Fruit fly (Drosophila melanogaster): ENCODE results near the gene Cpr64Ac.

The Cpr64Ac gene

dm6 chr3L:4259102-4259558 is 46.4 kb upstream of the Cpr64Ac start, which contains the start of the genes CG15011 and CG1309 (continued):
- TF ChIP-seq Side (GFP tag; optimal IDR thresholded peaks at IDR 0.05) (peak; percentile 80), CG3726 (GFP tag; IDR thresholded peaks at IDR 0.05) (peak; percentile 64; the same call in 2 of the 3 replicates), CG17802 (tag; optimal IDR thresholded peaks at IDR 0.05) (peak; percentile 37), croc (GFP tag; conservative IDR thresholded peaks at IDR 0.05) (peak; percentile 59), dimm (GFP tag; IDR thresholded peaks at IDR 0.05) (no peak), ab (GFP tag; optimal IDR thresholded peaks at IDR 0.05) (peak; percentile 42), ham (GFP tag; IDR thresholded peaks at IDR 0.05) (0 out of 2 replicates have a peak, but pooled peaks have one; percentile 35), D (optimal IDR thresholded peaks at IDR 0.05) (no peak), D (GFP tag; optimal IDR thresholded peaks at IDR 0.05) (peak; percentile 66), nau (GFP tag; optimal IDR thresholded peaks at IDR 0.05) (no peak), CG14050 (GFP tag; IDR thresholded peaks at IDR 0.05) (peak; percentile 62), Ravus (GFP tag; IDR thresholded peaks at IDR 0.05) (no peak), CG13894 (tag; optimal IDR thresholded peaks at IDR 0.05) (peak; percentile 82), seq (GFP tag; IDR thresholded peaks at IDR 0.05) (peak; percentile 67), CG4282 (GFP tag; optimal IDR thresholded peaks at IDR 0.05) (no peak), Elba2 (GFP tag; optimal IDR thresholded peaks at IDR 0.05) (peak; percentile 96), ro (GFP tag; IDR thresholded peaks at IDR 0.05) (no peak), pb (GFP tag; optimal IDR thresholded peaks at IDR 0.05) (peak; percentile 82), gfzf (GFP tag; optimal IDR thresholded peaks at IDR 0.05) (peak; percentile 23), chif (GFP tag; optimal IDR thresholded peaks at IDR 0.05) (peak; percentile 79 to 90), CG31441 (GFP tag; IDR thresholded peaks at IDR 0.05) (peak; percentile 76), inv (GFP tag; IDR thresholded peaks at IDR 0.05; ENCODE audit: partially characterized antibody) (peak; percentile 39; the same call in 1 of the 2 replicates), twi (tag; optimal IDR thresholded peaks at IDR 0.05) (peak; percentile 83), CG12071 (GFP tag; optimal IDR thresholded peaks at IDR 0.05) (no peak), Fer2 (tag; optimal IDR thresholded peaks at IDR 0.05) (peak; percentile 78), CG10462 (GFP tag; optimal IDR thresholded peaks at IDR 0.05) (peak; percentile 68), Hmr (GFP tag; optimal IDR thresholded peaks at IDR 0.05) (peak; percentile 81), CG10431 (GFP tag; optimal IDR thresholded peaks at IDR 0.05) (peak; percentile 16), ems (GFP tag; optimal IDR thresholded peaks at IDR 0.05) (peak; percentile 81), Max (GFP tag; optimal IDR thresholded peaks at IDR 0.05) (peak; percentile 84), vfl (GFP tag; optimal IDR thresholded peaks at IDR 0.05) (peak; percentile 75), sens (GFP tag) (peak; percentile 98), Ets65A (GFP tag) (peak; percentile 99), ash1 (GFP tag; optimal IDR thresholded peaks at IDR 0.05) (no peak), gsb (GFP tag; IDR thresholded peaks at IDR 0.05) (no peak; the same call in 1 of the 2 replicates), CG32767 (GFP tag; IDR thresholded peaks at IDR 0.05) (peak; percentile 96), CG18262 (tag; optimal IDR thresholded peaks at IDR 0.05) (peak; percentile 85), Oli (tag; optimal IDR thresholded peaks at IDR 0.05) (peak; percentile 67), CG2875 (GFP tag; optimal IDR thresholded peaks at IDR 0.05) (peak; percentile 28), bigmax (GFP tag; optimal IDR thresholded peaks at IDR 0.05) (no peak), CG10321 (GFP tag; IDR thresholded peaks at IDR 0.05) (0 out of 2 replicates have a peak, but pooled peaks have one; percentile 6), CG5180 (GFP tag; optimal IDR thresholded peaks at IDR 0.05) (no peak), CG17361 (GFP tag; IDR thresholded peaks at IDR 0.05) (peak; percentile 88), dan (GFP tag; IDR thresholded peaks at IDR 0.05) (peak; percentile 32; the same call in 1 of the 2 replicates), CG16813 (GFP tag; IDR thresholded peaks at IDR 0.05; ENCODE audit: partially characterized antibody) (no peak), kay (GFP tag; optimal IDR thresholded peaks at IDR 0.05) (peak; percentile 72), chn (GFP tag; optimal IDR thresholded peaks at IDR 0.05) (peak; percentile 91), CG30403 (GFP tag; optimal IDR thresholded peaks at IDR 0.05) (peak; percentile 92), CG34224 (GFP tag; IDR thresholded peaks at IDR 0.05; ENCODE audit: partially characterized antibody) (no peak), Mes4 (GFP tag; optimal IDR thresholded peaks at IDR 0.05) (peak; percentile 80), eyg (GFP tag; optimal IDR thresholded peaks at IDR 0.05) (peak; percentile 66)

All from whole organism, embryonic.